Fruit fly (Drosophila melanogaster) whole organism, embryonic: ENCODE results near the gene CG14054.

Experiments
- Abd-B ChIP-seq: fragments of 200-800 bp; sonication (Bioruptor generic); optimal IDR thresholded peaks from 2 replicates; lab custom pipeline; 2018; ENCODE audit warnings: missing biosample characterization, mild to moderate bottlenecking, missing genetic modification characterization, moderate library complexity
- BtbVII ChIP-seq: fragments of 200-800 bp; sonication (Bioruptor generic); optimal IDR thresholded peaks from 3 replicates; lab custom pipeline; 2017; ENCODE audit warnings: missing biosample characterization, mild to moderate bottlenecking, missing genetic modification characterization
- CG11093 ChIP-seq: fragments of 200-800 bp; sonication (Bioruptor generic); IDR thresholded peaks from 3 replicates; pipeline ENCODE4 v1.3.6; 2022; ENCODE audit warnings: missing biosample characterization, missing genetic modification characterization
- CG11695 ChIP-seq: fragments of 200-800 bp; sonication (Bioruptor generic); IDR thresholded peaks from 3 replicates; pipeline ENCODE4 v1.3.6; 2022; ENCODE audit warnings: missing biosample characterization, missing genetic modification characterization
- CG12299 ChIP-seq: fragments of 200-800 bp; sonication (Bioruptor generic); optimal IDR thresholded peaks from 2 replicates; lab custom pipeline; 2018; ENCODE audit warnings: missing biosample characterization, mild to moderate bottlenecking, missing genetic modification characterization
- CG12769 ChIP-seq: fragments of 200-800 bp; sonication (Bioruptor generic); optimal IDR thresholded peaks from 2 replicates; lab custom pipeline; 2019; ENCODE audit warnings: missing biosample characterization, mild to moderate bottlenecking, missing genetic modification characterization, moderate library complexity
- CG12942 ChIP-seq: fragments of 200-800 bp; sonication (Bioruptor generic); optimal IDR thresholded peaks from 3 replicates; lab custom pipeline; 2016; ENCODE audit warnings: missing biosample characterization, missing genetic modification characterization
- CG16779 ChIP-seq: fragments of 200-800 bp; sonication (Bioruptor generic); IDR thresholded peaks from 2 replicates; pipeline ENCODE4 v1.3.6; 2022; ENCODE audit warnings: missing biosample characterization, missing genetic modification characterization
- CG16813 ChIP-seq: fragments of 200-800 bp; sonication (Bioruptor generic); IDR thresholded peaks from 3 replicates; pipeline ENCODE4 v1.3.6; 2022; ENCODE audit warnings: missing biosample characterization, missing genetic modification characterization; ENCODE audit not compliant: partially characterized antibody
- CG1792 ChIP-seq: fragments of 200-800 bp; sonication (Bioruptor generic); optimal IDR thresholded peaks from 2 replicates; lab custom pipeline; 2016; ENCODE audit warnings: missing biosample characterization, missing genetic modification characterization
- CG2678 ChIP-seq: fragments of 200-800 bp; sonication (Bioruptor generic); optimal IDR thresholded peaks from 3 replicates; lab custom pipeline; 2019; ENCODE audit warnings: missing biosample characterization, mild to moderate bottlenecking, missing genetic modification characterization, moderate library complexity
- CG4707 ChIP-seq: fragments of 200-800 bp; sonication (Bioruptor generic); optimal IDR thresholded peaks from 2 replicates; lab custom pipeline; 2018; ENCODE audit warnings: missing biosample characterization, mild to moderate bottlenecking, missing genetic modification characterization, moderate library complexity
- CG7839 ChIP-seq: fragments of 200-800 bp; sonication (Bioruptor generic); optimal IDR thresholded peaks from 3 replicates; lab custom pipeline; 2018; ENCODE audit warnings: missing biosample characterization, mild to moderate bottlenecking, missing genetic modification characterization, moderate library complexity
- CG8388 ChIP-seq: fragments of 200-800 bp; sonication (Bioruptor generic); optimal IDR thresholded peaks from 2 replicates; lab custom pipeline; 2019; ENCODE audit warnings: missing biosample characterization, mild to moderate bottlenecking, missing genetic modification characterization, moderate library complexity
- Dbx ChIP-seq: fragments of 200-800 bp; sonication (Bioruptor generic); IDR thresholded peaks from 3 replicates; pipeline ENCODE4 v1.3.6; 2022; ENCODE audit warnings: missing biosample characterization, missing genetic modification characterization
- Dref ChIP-seq: fragments of 200-800 bp; sonication (Bioruptor generic); IDR thresholded peaks from 2 replicates; pipeline ENCODE4 v1.3.6; 2022; ENCODE audit warnings: missing biosample characterization, missing genetic modification characterization
- Drgx ChIP-seq: fragments of 200-800 bp; sonication (Bioruptor generic); IDR thresholded peaks from 2 replicates; pipeline ENCODE4 v1.3.6; 2022; ENCODE audit warnings: missing biosample characterization, missing genetic modification characterization
- Fer1 ChIP-seq: fragments of 200-800 bp; sonication (Bioruptor generic); optimal IDR thresholded peaks from 2 replicates; lab custom pipeline; 2017; ENCODE audit warnings: missing biosample characterization, mild to moderate bottlenecking, missing genetic modification characterization
- H2.0 ChIP-seq: fragments of 200-800 bp; sonication (Bioruptor generic); IDR thresholded peaks from 2 replicates; pipeline ENCODE4 v1.3.6; 2022; ENCODE audit warnings: missing biosample characterization, missing genetic modification characterization
- HLHmδ ChIP-seq: fragments of 200-800 bp; sonication (Bioruptor generic); optimal IDR thresholded peaks from 2 replicates; lab custom pipeline; 2018; ENCODE audit warnings: missing biosample characterization, mild to moderate bottlenecking, missing genetic modification characterization, moderate library complexity
- Mrtf ChIP-seq: fragments of 200-800 bp; sonication (Bioruptor generic); IDR thresholded peaks from 3 replicates; pipeline ENCODE4 v1.3.6; 2022; ENCODE audit warnings: missing biosample characterization, missing genetic modification characterization
- Myb ChIP-seq: fragments of 200-800 bp; sonication (Bioruptor generic); optimal IDR thresholded peaks from 2 replicates; lab custom pipeline; 2016; ENCODE audit warnings: missing biosample characterization, missing genetic modification characterization
- NC2β ChIP-seq: fragments of 200-800 bp; sonication (Bioruptor generic); optimal IDR thresholded peaks from 2 replicates; lab custom pipeline; 2016; ENCODE audit warnings: missing biosample characterization, missing genetic modification characterization
- Oaz ChIP-seq: fragments of 200-800 bp; sonication (Bioruptor generic); IDR thresholded peaks from 2 replicates; pipeline ENCODE4 v1.3.6; 2022; ENCODE audit warnings: missing biosample characterization, missing genetic modification characterization
- aop ChIP-seq: fragments of 200-800 bp; sonication (Bioruptor generic); IDR thresholded peaks from 2 replicates; pipeline ENCODE4 v1.3.6; 2022; ENCODE audit warnings: missing biosample characterization, missing genetic modification characterization
- ap ChIP-seq: fragments of 200-800 bp; sonication (Bioruptor generic); IDR thresholded peaks from 2 replicates; pipeline ENCODE4 v1.3.6; 2022; ENCODE audit warnings: missing biosample characterization, missing genetic modification characterization
- ara ChIP-seq: fragments of 200-800 bp; sonication (Bioruptor generic); IDR thresholded peaks from 2 replicates; pipeline ENCODE4 v1.3.6; 2022; ENCODE audit warnings: missing biosample characterization, missing genetic modification characterization
- corto ChIP-seq: fragments of 200-800 bp; sonication (Bioruptor generic); optimal IDR thresholded peaks from 2 replicates; lab custom pipeline; 2016; ENCODE audit warnings: missing biosample characterization, mild to moderate bottlenecking, missing genetic modification characterization, moderate library complexity
- cwo ChIP-seq: fragments of 200-800 bp; sonication (Bioruptor generic); optimal IDR thresholded peaks from 3 replicates; lab custom pipeline; 2017; ENCODE audit warnings: missing biosample characterization, missing genetic modification characterization, mild to moderate bottlenecking, moderate library complexity, missing genetic modification reagents
- da ChIP-seq: fragments of 200-800 bp; sonication (Bioruptor generic); optimal IDR thresholded peaks from 2 replicates; lab custom pipeline; 2016; ENCODE audit warnings: missing biosample characterization, missing genetic modification characterization
- dmrt99B ChIP-seq: fragments of 200-800 bp; sonication (Bioruptor generic); optimal IDR thresholded peaks from 2 replicates; lab custom pipeline; 2018; ENCODE audit warnings: missing biosample characterization, mild to moderate bottlenecking, missing genetic modification characterization, moderate library complexity
- dysf ChIP-seq: fragments of 200-800 bp; sonication (Bioruptor generic); IDR thresholded peaks from 3 replicates; pipeline ENCODE4 v1.3.6; 2022; ENCODE audit warnings: missing biosample characterization, missing genetic modification characterization
- emc ChIP-seq: fragments of 200-800 bp; sonication (Bioruptor generic); optimal IDR thresholded peaks from 2 replicates; lab custom pipeline; 2016; ENCODE audit warnings: missing biosample characterization, missing genetic modification characterization
- gfzf ChIP-seq: fragments of 200-800 bp; sonication (Bioruptor generic); optimal IDR thresholded peaks from 2 replicates; lab custom pipeline; 2016; ENCODE audit warnings: missing biosample characterization, mild to moderate bottlenecking, missing genetic modification characterization, moderate library complexity
- hkb ChIP-seq, 2 experiments: fragments of 200-800 bp in 1 of 2; fragments of >200 bp in 1 of 2; sonication (Bioruptor generic) in 1 of 2; IDR thresholded peaks in 1 of 2; optimal IDR thresholded peaks in 1 of 2; 2 replicates each; pipeline versions ENCODE4 v1.3.6 to Lab custom; 2017 to 2022; ENCODE audit warnings: missing biosample characterization in 1 of 2, missing genetic modification characterization in 1 of 2
- kah ChIP-seq: fragments of 200-800 bp; sonication (Bioruptor generic); optimal IDR thresholded peaks from 2 replicates; lab custom pipeline; 2018; ENCODE audit warnings: missing biosample characterization, mild to moderate bottlenecking, missing genetic modification characterization
- mld ChIP-seq: fragments of 200-800 bp; sonication (Bioruptor generic); IDR thresholded peaks from 3 replicates; pipeline ENCODE4 v1.3.6; 2022; ENCODE audit warnings: missing biosample characterization, missing genetic modification characterization; ENCODE audit not compliant: partially characterized antibody
- nerfin-1 ChIP-seq: fragments of 200-800 bp; sonication (Bioruptor generic); optimal IDR thresholded peaks from 3 replicates; lab custom pipeline; 2019; ENCODE audit warnings: missing biosample characterization, mild to moderate bottlenecking, missing genetic modification characterization, moderate library complexity
- nom ChIP-seq: fragments of 200-800 bp; sonication (Bioruptor generic); optimal IDR thresholded peaks from 2 replicates; lab custom pipeline; 2017; ENCODE audit warnings: missing biosample characterization, missing genetic modification characterization, mild to moderate bottlenecking, moderate library complexity, missing genetic modification reagents
- onecut ChIP-seq: fragments of 200-800 bp; sonication (Bioruptor generic); IDR thresholded peaks from 2 replicates; pipeline ENCODE4 v1.3.6; 2022; ENCODE audit warnings: missing biosample characterization, missing genetic modification characterization
- sc ChIP-seq, 3 experiments: fragments of >200 bp in 2 of 3; fragments of 200-800 bp in 1 of 3; sonication (Bioruptor generic) in 1 of 3; optimal IDR thresholded peaks; 2 replicates in 2 of 3; 3 replicates in 1 of 3; lab custom pipeline; 2017; ENCODE audit warnings: mild to moderate bottlenecking in 1 of 3, missing biosample characterization in 1 of 3, missing genetic modification characterization in 1 of 3, missing genetic modification reagents in 1 of 3
- sens ChIP-seq: fragments of 200-800 bp; sonication (Bioruptor generic); peaks from one replicate; lab custom pipeline; 2016; ENCODE audit warnings: missing biosample characterization, missing genetic modification characterization
- trem ChIP-seq: fragments of 200-800 bp; optimal IDR thresholded peaks from 3 replicates; lab custom pipeline; 2019; ENCODE audit warnings: missing biosample characterization, mild to moderate bottlenecking, missing genetic modification characterization, moderate library complexity
- unc-4 ChIP-seq: fragments of 200-800 bp; sonication (Bioruptor generic); IDR thresholded peaks from 2 replicates; pipeline ENCODE4 v1.3.6; 2022; ENCODE audit warnings: missing biosample characterization, missing genetic modification characterization; ENCODE audit not compliant: partially characterized antibody
- unpg ChIP-seq: fragments of 200-800 bp; sonication (Bioruptor generic); optimal IDR thresholded peaks from 3 replicates; lab custom pipeline; 2018; ENCODE audit warnings: missing biosample characterization, mild to moderate bottlenecking, missing genetic modification characterization, moderate library complexity
- vfl ChIP-seq: fragments of 200-800 bp; sonication (Bioruptor generic); optimal IDR thresholded peaks from 2 replicates; lab custom pipeline; 2016; ENCODE audit warnings: missing biosample characterization, missing genetic modification characterization
- zen ChIP-seq: fragments of 200-800 bp; sonication (Bioruptor generic); optimal IDR thresholded peaks from 3 replicates; lab custom pipeline; 2018; ENCODE audit warnings: missing biosample characterization, mild to moderate bottlenecking, missing genetic modification characterization, moderate library complexity

The CG14054 gene

dm6 chrX:2061119-2061518, 5.0 kb downstream of the CG14054 start (continued):
- TF ChIP-seq CG11695 (GFP tag; lab: Robert Waterston, UW) (0 out of 3 replicates have a peak, but pooled peaks have one; percentile 21), ap (no peak), sens (GFP tag; lab: Kevin White, UChicago) (peak; percentile 84), Oaz (GFP tag; lab: Robert Waterston, UW) (no peak), BtbVII (peak; percentile 36), CG7839 (tag; lab: Kevin White, UChicago) (peak; percentile 51), Mrtf (0 out of 3 replicates have a peak, but pooled peaks have one; percentile 17), CG12942 (no peak), onecut (GFP tag; lab: Robert Waterston, UW) (peak; percentile 99), CG2678 (tag; lab: Kevin White, UChicago) (peak; percentile 65), CG16779 (GFP tag; lab: Robert Waterston, UW) (no peak)
- TF ChIP-seq, all 482 proteins: peak for 163

dm6 chrX:2050070-2050899, 15.9 kb downstream of the CG14054 start, which contains the start of gene moody:
Gene moody, minus strand, starts transcription at chrX:2050120.
- TF ChIP-seq unc-4 (peak; percentile 58), corto (GFP tag; lab: Kevin White, UChicago) (no peak), mld (GFP tag; lab: Robert Waterston, UW) (no peak), CG11093 (peak; percentile 97), cwo (GFP tag; lab: Kevin White, UChicago) (peak; percentile 96), sc (optimal IDR thresholded peaks at IDR 0.05; lab: Kevin White, UChicago) (no peak), sc (GFP tag; optimal IDR thresholded peaks at IDR 0.05; lab: Kevin White, UChicago) (peak; percentile 83), nerfin-1 (peak; percentile 90), trem (peak; percentile 58), Myb (peak; percentile 91), zen (tag; lab: Kevin White, UChicago) (peak; percentile 73), CG16813 (GFP tag; lab: Robert Waterston, UW) (no peak), gfzf (GFP tag; lab: Kevin White, UChicago) (peak; percentile 24), NC2β (GFP tag; lab: Kevin White, UChicago) (peak; percentile 95), dysf (GFP tag; lab: Robert Waterston, UW) (peak; percentile 98), ara (peak; percentile 98), HLHmδ (GFP tag; lab: Kevin White, UChicago) (peak; percentile 97), da (GFP tag; lab: Kevin White, UChicago) (peak; percentile 96), CG12769 (tag; lab: Kevin White, UChicago) (peak; percentile 100), emc (GFP tag; lab: Kevin White, UChicago) (peak; percentile 92), aop (peak; percentile 96), vfl (GFP tag; lab: Kevin White, UChicago) (peak; percentile 97), hkb (optimal IDR thresholded peaks at IDR 0.05; lab: Kevin White, UChicago) (no peak), hkb (GFP tag; IDR thresholded peaks at IDR 0.05; lab: Robert Waterston, UW) (peak; percentile 98), CG12299 (peak; percentile 94), unpg (peak; percentile 96), CG1792 (GFP tag; lab: Kevin White, UChicago) (peak; percentile 96), Dref (GFP tag; lab: Robert Waterston, UW) (peak; percentile 58), Drgx (GFP tag; lab: Robert Waterston, UW) (peak; percentile 99), kah (GFP tag; lab: Kevin White, UChicago) (peak; percentile 90), CG8388 (GFP tag; lab: Kevin White, UChicago) (peak; percentile 86), Abd-B (GFP tag; lab: Kevin White, UChicago) (peak; percentile 87), nom (GFP tag; lab: Kevin White, UChicago) (peak; percentile 94), Dbx (GFP tag; lab: Robert Waterston, UW) (peak; percentile 99), CG4707 (GFP tag; lab: Kevin White, UChicago) (peak; percentile 87), Fer1 (GFP tag; lab: Kevin White, UChicago) (peak; percentile 98), dmrt99B (tag; lab: Kevin White, UChicago) (peak; percentile 95), H2.0 (peak; percentile 99)
